Worm (Caenorhabditis elegans) whole organism, L3 larva: ENCODE results near the gene ztf-27.

Source experiments
- R02D3.7 ChIP-seq: fragments of 150-350 bp; optimal IDR thresholded peaks from 2 replicates; lab custom pipeline; 2014; ENCODE audit warnings: missing biosample characterization, missing genetic modification characterization
- ama-1 ChIP-seq: fragments of 150-350 bp; optimal IDR thresholded peaks from 2 replicates; lab custom pipeline; 2018
- ceh-28 ChIP-seq: fragments of 150-350 bp; optimal IDR thresholded peaks from 2 replicates; lab custom pipeline; 2014; ENCODE audit warnings: missing biosample characterization, missing genetic modification reagents, missing genetic modification characterization
- ceh-9 ChIP-seq: sonication (generic microtip); optimal IDR thresholded peaks from 2 replicates; lab custom pipeline; 2018; ENCODE audit warnings: missing biosample characterization, missing genetic modification characterization
- daf-12 ChIP-seq: fragments of 150-350 bp; optimal IDR thresholded peaks from 2 replicates; lab custom pipeline; 2014; ENCODE audit warnings: missing biosample characterization, missing genetic modification reagents, missing genetic modification characterization
- egl-27 ChIP-seq: sonication (generic microtip); optimal IDR thresholded peaks from 4 replicates; lab custom pipeline; 2017; ENCODE audit warnings: missing biosample characterization, missing genetic modification reagents, missing genetic modification characterization
- egl-5 ChIP-seq: fragments of 150-350 bp; optimal IDR thresholded peaks from 2 replicates; lab custom pipeline; 2017; ENCODE audit warnings: missing biosample characterization, missing genetic modification reagents, missing genetic modification characterization, inconsistent platforms
- elt-1 ChIP-seq: fragments of 150-350 bp; optimal IDR thresholded peaks from 2 replicates; lab custom pipeline; 2014; ENCODE audit warnings: missing biosample characterization, missing genetic modification characterization
- elt-2 ChIP-seq: sonication (generic microtip); optimal IDR thresholded peaks from 2 replicates; lab custom pipeline; 2016; ENCODE audit warnings: missing genetic modification reagents, mild to moderate bottlenecking, missing genetic modification characterization, missing compliant biosample characterization
- eor-1 ChIP-seq, 2 experiments: fragments of 150-350 bp; optimal IDR thresholded peaks; 2 replicates each; lab custom pipeline; 2014 to 2018; ENCODE audit warnings: missing biosample characterization in 2 of 2, missing genetic modification characterization in 2 of 2
- fkh-10 ChIP-seq: sonication (generic microtip); optimal IDR thresholded peaks from 2 replicates; lab custom pipeline; 2017; ENCODE audit warnings: missing biosample characterization, missing genetic modification reagents, missing genetic modification characterization
- fkh-2 ChIP-seq: fragments of 150-350 bp; optimal IDR thresholded peaks from 2 replicates; lab custom pipeline; 2014; ENCODE audit warnings: missing biosample characterization, missing genetic modification reagents, missing genetic modification characterization
- fos-1 ChIP-seq: fragments of 150-350 bp; optimal IDR thresholded peaks from 2 replicates; lab custom pipeline; 2014; ENCODE audit warnings: missing biosample characterization, missing genetic modification characterization
- hmg-11 ChIP-seq: sonication (generic microtip); optimal IDR thresholded peaks from 2 replicates; lab custom pipeline; 2016; ENCODE audit warnings: missing genetic modification characterization, missing compliant biosample characterization
- jun-1 ChIP-seq: fragments of 150-350 bp; optimal IDR thresholded peaks from 2 replicates; lab custom pipeline; 2014; ENCODE audit warnings: missing biosample characterization, missing genetic modification reagents, missing genetic modification characterization
- lin-15B ChIP-seq: fragments of 150-350 bp; optimal IDR thresholded peaks from 2 replicates; lab custom pipeline; 2014; ENCODE audit warnings: missing biosample characterization, missing genetic modification characterization
- lin-39 ChIP-seq: fragments of 150-350 bp; optimal IDR thresholded peaks from 2 replicates; lab custom pipeline; 2018; ENCODE audit warnings: missing biosample characterization, missing genetic modification reagents, missing genetic modification characterization
- nfya-1 ChIP-seq: sonication (generic microtip); optimal IDR thresholded peaks from 2 replicates; lab custom pipeline; 2017; ENCODE audit warnings: missing genetic modification characterization, mild to moderate bottlenecking, missing compliant biosample characterization, antibody characterized with exemption, moderate library complexity; ENCODE audit not compliant: insufficient read depth
- nhr-11 ChIP-seq: fragments of 150-350 bp; optimal IDR thresholded peaks from 2 replicates; lab custom pipeline; 2014; ENCODE audit warnings: missing biosample characterization, missing genetic modification characterization
- nhr-12 ChIP-seq: fragments of 150-350 bp; optimal IDR thresholded peaks from 2 replicates; lab custom pipeline; 2014; ENCODE audit warnings: missing biosample characterization, missing genetic modification characterization
- nhr-23 ChIP-seq: fragments of 150-350 bp; optimal IDR thresholded peaks from 2 replicates; lab custom pipeline; 2014; ENCODE audit warnings: missing biosample characterization, missing genetic modification reagents, missing genetic modification characterization
- nhr-237 ChIP-seq: fragments of 150-350 bp; optimal IDR thresholded peaks from 2 replicates; lab custom pipeline; 2014; ENCODE audit warnings: missing biosample characterization, missing genetic modification characterization
- nhr-43 ChIP-seq: sonication (generic microtip); optimal IDR thresholded peaks from 2 replicates; lab custom pipeline; 2016; ENCODE audit warnings: mild to moderate bottlenecking, missing genetic modification characterization, missing compliant biosample characterization; ENCODE audit not compliant: poor library complexity, severe bottlenecking
- nhr-67 ChIP-seq: fragments of 150-350 bp; optimal IDR thresholded peaks from 2 replicates; lab custom pipeline; 2014; ENCODE audit warnings: missing biosample characterization, missing genetic modification characterization
- nhr-77 ChIP-seq: fragments of 150-350 bp; optimal IDR thresholded peaks from 2 replicates; lab custom pipeline; 2014; ENCODE audit warnings: missing biosample characterization, missing genetic modification characterization
- pha-4 ChIP-seq: fragments of 150-350 bp; optimal IDR thresholded peaks from 2 replicates; lab custom pipeline; 2014; ENCODE audit warnings: missing biosample characterization, missing genetic modification reagents, missing genetic modification characterization
- pqm-1 ChIP-seq: fragments of 150-350 bp; optimal IDR thresholded peaks from 2 replicates; lab custom pipeline; 2017; ENCODE audit warnings: missing biosample characterization, missing genetic modification characterization, inconsistent platforms
- sea-2 ChIP-seq: fragments of 150-350 bp; sonication (generic microtip); optimal IDR thresholded peaks from 4 replicates; lab custom pipeline; 2014; ENCODE audit warnings: missing biosample characterization, missing genetic modification reagents, missing genetic modification characterization
- skn-1 ChIP-seq: fragments of 150-350 bp; optimal IDR thresholded peaks from 2 replicates; lab custom pipeline; 2014; ENCODE audit warnings: missing biosample characterization, missing genetic modification characterization
- snpc-4 ChIP-seq: fragments of 150-350 bp; optimal IDR thresholded peaks from 2 replicates; lab custom pipeline; 2014; ENCODE audit warnings: missing biosample characterization, missing genetic modification characterization
- tbx-2 ChIP-seq: sonication (generic microtip); optimal IDR thresholded peaks from 2 replicates; lab custom pipeline; 2016; ENCODE audit warnings: mild to moderate bottlenecking, missing genetic modification characterization, missing compliant biosample characterization
- unc-39 ChIP-seq: sonication (generic microtip); optimal IDR thresholded peaks from 4 replicates; lab custom pipeline; 2017; ENCODE audit warnings: missing biosample characterization, missing genetic modification characterization
- unc-62 ChIP-seq: fragments of 150-350 bp; sonication (generic microtip); optimal IDR thresholded peaks from 4 replicates; lab custom pipeline; 2014; ENCODE audit warnings: missing biosample characterization, missing genetic modification reagents, missing genetic modification characterization
- zag-1 ChIP-seq: fragments of 150-350 bp; optimal IDR thresholded peaks from 2 replicates; lab custom pipeline; 2014; ENCODE audit warnings: missing biosample characterization, missing genetic modification characterization
- ztf-11 ChIP-seq: fragments of 150-350 bp; optimal IDR thresholded peaks from 2 replicates; lab custom pipeline; 2014; ENCODE audit warnings: missing biosample characterization, missing genetic modification characterization
- ztf-4 ChIP-seq: fragments of 150-350 bp; optimal IDR thresholded peaks from 2 replicates; lab custom pipeline; 2014; ENCODE audit warnings: missing biosample characterization, missing genetic modification characterization

The ztf-27 gene

DNA sequence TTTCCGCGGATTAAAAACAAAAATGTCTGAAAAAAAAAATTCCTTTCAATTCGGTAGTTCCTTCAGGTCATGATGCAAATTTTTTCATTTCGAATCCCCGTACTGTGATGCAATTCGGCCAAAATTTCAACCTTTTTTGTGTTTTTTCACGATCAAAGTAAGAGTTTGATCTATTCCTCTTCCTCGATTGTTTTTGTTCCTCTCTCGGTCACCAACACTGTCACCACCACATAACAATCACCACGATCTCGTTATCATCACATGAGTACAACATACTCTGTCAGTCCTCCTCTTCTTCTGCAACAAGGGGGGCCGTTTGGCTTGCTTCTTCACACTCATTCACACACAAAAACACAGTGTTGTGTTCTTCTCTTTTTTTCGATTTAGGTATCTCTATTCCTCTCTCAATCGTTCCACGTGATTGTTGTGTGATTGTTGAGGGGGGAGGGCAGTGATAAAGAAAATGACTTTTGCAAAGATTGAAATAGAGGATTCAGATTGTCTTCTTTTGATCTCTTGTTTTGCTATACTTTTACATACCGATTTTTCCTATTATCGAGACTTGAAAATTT is 5.2 kb downstream of the ztf-27 start (continued):
- TF ChIP-seq daf-12 (tag; lab: Kevin White, UChicago) (no peak), nhr-12 (tag; lab: Kevin White, UChicago) (no peak), lin-15B (no peak)

DNA sequence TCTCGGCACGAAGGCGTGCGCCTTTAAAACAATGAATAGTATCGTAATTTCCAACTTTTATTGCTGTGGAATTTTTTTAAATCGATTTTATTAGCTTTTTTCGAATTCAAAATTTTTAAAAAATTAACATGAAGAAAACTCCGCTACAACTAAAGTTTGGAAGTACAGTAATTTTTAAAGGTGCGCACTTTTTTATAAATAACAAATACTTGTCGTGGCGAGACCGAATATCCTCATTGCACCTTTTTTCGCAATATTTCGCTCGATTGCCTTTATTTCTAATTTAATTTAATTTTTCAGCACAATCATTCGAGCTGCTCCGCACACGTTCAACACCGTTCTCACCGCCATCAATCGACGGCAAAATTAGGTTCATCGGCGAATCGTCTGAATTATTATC is 5.7 kb downstream of the ztf-27 start, which contains the start of the genes T09F3.2 and T09F3.7:
T09F3.2 (plus strand) TSS at position 301 of the 400 bp plus-strand sequence.
T09F3.7 (plus strand) TSS at position 315 of the 400 bp plus-strand sequence.
- TF ChIP-seq lin-15B (no peak), unc-39 (tag; lab: Kevin White, UChicago) (no peak), ama-1 (lab: Kevin White, UChicago) (peak; percentile 4)

DNA sequence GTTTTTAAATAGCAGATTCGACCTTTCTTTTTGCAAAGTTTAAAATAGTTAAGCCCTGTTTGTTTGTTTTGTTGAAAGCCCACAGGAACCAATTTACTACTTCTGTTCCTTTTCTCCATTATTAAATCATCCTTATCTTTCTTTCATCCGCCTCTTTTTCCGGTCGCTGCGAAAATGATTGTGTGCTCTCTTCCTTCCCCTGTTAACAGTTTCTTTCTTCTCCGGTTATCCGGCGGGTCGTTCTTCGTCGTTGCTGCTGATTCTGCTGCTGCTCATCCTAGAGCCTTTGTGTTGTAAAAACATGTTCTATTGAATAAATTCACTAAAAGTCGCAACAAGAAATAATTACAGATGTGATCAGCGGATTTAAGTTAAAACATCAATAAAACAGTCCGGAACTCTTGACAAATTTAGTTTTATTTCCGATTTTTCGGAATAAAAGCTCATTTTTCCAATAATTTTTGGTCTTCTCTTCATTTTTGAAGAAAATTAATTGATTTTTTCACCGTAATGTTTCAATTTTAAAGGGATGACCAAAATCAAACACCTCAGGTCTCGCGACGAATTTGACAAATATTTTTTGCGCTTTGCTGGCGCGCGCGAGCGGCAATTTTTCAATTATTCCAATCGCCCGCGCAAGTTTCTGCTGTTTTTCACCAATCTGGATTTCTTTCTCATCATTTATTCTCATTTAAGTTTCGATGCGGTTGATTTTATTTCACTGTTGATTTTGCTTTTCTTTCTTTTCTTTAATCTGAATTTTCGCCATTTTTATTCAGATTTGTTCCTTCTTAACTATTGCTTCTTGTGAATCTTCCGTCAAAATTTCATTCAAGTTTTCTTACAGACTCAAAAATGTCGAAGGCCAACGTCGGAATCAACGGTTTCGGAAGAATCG is 8.4 kb downstream of the ztf-27 start, which contains the start of gene gpd-1:
gpd-1 (plus strand) TSS at position 848 of the 898 bp plus-strand sequence.
- TF ChIP-seq elt-1 (tag; lab: Kevin White, UChicago) (no peak), nhr-237 (tag; lab: Kevin White, UChicago) (no peak), fkh-2 (no peak), jun-1 (tag; lab: Kevin White, UChicago) (no peak), eor-1 (tag; optimal IDR thresholded peaks at IDR 0.05; lab: Kevin White, UChicago) (no peak), ceh-28 (tag; lab: Kevin White, UChicago) (no peak), nhr-11 (no peak), ztf-4 (tag; lab: Kevin White, UChicago) (no peak), unc-62 (no peak), ama-1 (lab: Kevin White, UChicago) (no peak), tbx-2 (tag; lab: Kevin White, UChicago) (no peak), R02D3.7 (tag; lab: Kevin White, UChicago) (no peak), egl-5 (tag; lab: Kevin White, UChicago) (no peak)

- TF ChIP-seq egl-27 (no peak), fkh-10 (no peak), daf-12 (tag; lab: Kevin White, UChicago) (no peak), eor-1 (tag; optimal IDR thresholded peaks at IDR 0.05; lab: Kevin White, UChicago) (no peak), nhr-67 (tag; lab: Kevin White, UChicago) (no peak), fkh-2 (no peak), ztf-11 (no peak), skn-1 (tag; lab: Kevin White, UChicago) (no peak), pqm-1 (tag; lab: Kevin White, UChicago) (peak; percentile 2), nfya-1 (tag; lab: Kevin White, UChicago) (peak; percentile 69), nhr-77 (tag; lab: Kevin White, UChicago) (no peak), snpc-4 (tag; lab: Kevin White, UChicago) (peak; percentile 70), lin-39 (tag; lab: Kevin White, UChicago) (no peak), fos-1 (tag; lab: Kevin White, UChicago) (no peak), R02D3.7 (tag; lab: Kevin White, UChicago) (no peak), unc-62 (no peak), hmg-11 (tag; lab: Kevin White, UChicago) (peak; percentile 35), nhr-12 (tag; lab: Kevin White, UChicago) (no peak), elt-2 (tag; lab: Kevin White, UChicago) (peak; percentile 25), nhr-23 (tag; lab: Kevin White, UChicago) (peak; percentile 58), sea-2 (GFP tag; lab: Kevin White, UChicago) (no peak), egl-5 (tag; lab: Kevin White, UChicago) (no peak), pha-4 (peak; percentile 70), zag-1 (tag; lab: Kevin White, UChicago) (no peak), nhr-43 (tag; lab: Kevin White, UChicago) (peak; percentile 68), tbx-2 (tag; lab: Kevin White, UChicago) (no peak), ceh-9 (tag; lab: Kevin White, UChicago) (no peak), lin-15B (peak; percentile 52), ama-1 (lab: Kevin White, UChicago) (no peak), jun-1 (tag; lab: Kevin White, UChicago) (no peak)
Observed at ce11 chrII:10395303-10395757, 10.2 kb downstream of the ztf-27 start, which contains the start of gene T09F3.4. T09F3.4 (plus strand) TSS chrII:10395707.
